Fruit fly (Drosophila melanogaster) whole organism, wandering third instar larva: ENCODE data around the gene CG11997.

ENCODE experiments used
- Abd-B ChIP-seq: fragments of >200 bp; optimal IDR thresholded peaks from 2 replicates; lab custom pipeline; 2017; ENCODE audit warnings: missing biosample characterization, missing genetic modification characterization
- Dfd ChIP-seq: fragments of >200 bp; optimal IDR thresholded peaks from 2 replicates; lab custom pipeline; 2017; ENCODE audit warnings: missing biosample characterization, missing genetic modification characterization
- Hr78 ChIP-seq: fragments of >200 bp; optimal IDR thresholded peaks from 2 replicates; lab custom pipeline; 2017; ENCODE audit warnings: missing biosample characterization, missing genetic modification characterization
- Jra ChIP-seq: sonication (Bioruptor generic); optimal IDR thresholded peaks from 2 replicates; lab custom pipeline; 2016; ENCODE audit warnings: missing biosample characterization, missing genetic modification characterization
- OdsH ChIP-seq: fragments of 200-800 bp; sonication (Bioruptor generic); optimal IDR thresholded peaks from 2 replicates; lab custom pipeline; 2016; ENCODE audit warnings: missing biosample characterization, mild to moderate bottlenecking, missing genetic modification characterization
- Rel ChIP-seq, 2 experiments: fragments of 200-800 bp; sonication (Bioruptor generic) in 1 of 2; optimal IDR thresholded peaks; 2 replicates in 1 of 2; 3 replicates in 1 of 2; lab custom pipeline; 2016 to 2019; ENCODE audit warnings: mild to moderate bottlenecking in 2 of 2, missing biosample characterization in 2 of 2, missing genetic modification characterization in 2 of 2, moderate library complexity in 1 of 2
- Sp1 ChIP-seq: fragments of 200-800 bp; sonication (Bioruptor generic); optimal IDR thresholded peaks from 3 replicates; lab custom pipeline; 2019; ENCODE audit warnings: missing biosample characterization, mild to moderate bottlenecking, missing genetic modification characterization, moderate library complexity
- Vsx2 ChIP-seq: fragments of 200-300, 225-300 bp; sonication (Bioruptor generic); optimal IDR thresholded peaks from 2 replicates; lab custom pipeline; 2018; ENCODE audit warnings: missing biosample characterization, missing genetic modification characterization; ENCODE audit not compliant: partially characterized antibody
- br ChIP-seq: fragments of 200-800 bp; sonication (Bioruptor generic); optimal IDR thresholded peaks from 2 replicates; lab custom pipeline; 2016; ENCODE audit warnings: missing biosample characterization, missing genetic modification characterization
- ey ChIP-seq: fragments of 200-800 bp; sonication (Bioruptor generic); optimal IDR thresholded peaks from 2 replicates; lab custom pipeline; 2016; ENCODE audit warnings: missing biosample characterization, missing genetic modification characterization
- h ChIP-seq: fragments of 200-800 bp; sonication (Bioruptor generic); optimal IDR thresholded peaks from 3 replicates; lab custom pipeline; 2016; ENCODE audit warnings: missing biosample characterization, mild to moderate bottlenecking, missing genetic modification characterization
- jim ChIP-seq: fragments of 175-275, 200-325 bp; sonication (Bioruptor generic); optimal IDR thresholded peaks from 2 replicates; lab custom pipeline; 2016; ENCODE audit warnings: missing biosample characterization, mild to moderate bottlenecking, missing genetic modification characterization
- lola ChIP-seq: fragments of >200 bp; optimal IDR thresholded peaks from 2 replicates; lab custom pipeline; 2017; ENCODE audit warnings: missing biosample characterization, missing genetic modification characterization
- sage ChIP-seq: fragments of 200-800 bp; sonication (Bioruptor generic); optimal IDR thresholded peaks from 2 replicates; lab custom pipeline; 2016; ENCODE audit warnings: missing biosample characterization, mild to moderate bottlenecking, missing genetic modification characterization

dm6 chr3R:9160394-9160793, 16.9 kb upstream of the CG11997 start:
- TF ChIP-seq br (GFP tag; lab: Kevin White, UChicago), result no peak
- no peak for TF ChIP-seq Dfd (GFP tag; lab: Kevin White, UChicago)
- TF ChIP-seq Hr78 (GFP tag; lab: Kevin White, UChicago), result no peak
- TF ChIP-seq ey (GFP tag; lab: Kevin White, UChicago), result no peak
- TF ChIP-seq h, result no peak
- TF ChIP-seq lola, result no peak
- no peak for TF ChIP-seq sage (GFP tag; lab: Kevin White, UChicago)
- peak; percentile 67 for TF ChIP-seq Vsx2 (GFP tag; lab: Kevin White, UChicago)
- no peak for TF ChIP-seq Abd-B (GFP tag; lab: Kevin White, UChicago)
- TF ChIP-seq Rel (GFP tag; optimal IDR thresholded peaks at IDR 0.05; lab: Kevin White, UChicago), result no peak
- peak; percentile 29 for TF ChIP-seq Rel (tag; optimal IDR thresholded peaks at IDR 0.05; lab: Kevin White, UChicago)
- TF ChIP-seq Sp1 (GFP tag; lab: Kevin White, UChicago), result no peak
- no peak for TF ChIP-seq jim (GFP tag; lab: Kevin White, UChicago)
- no peak for TF ChIP-seq Jra (GFP tag; lab: Kevin White, UChicago)
- no peak for TF ChIP-seq OdsH (GFP tag; lab: Kevin White, UChicago)
